Fruit fly (Drosophila melanogaster) whole organism, pupa: Measurements from ENCODE around the gene CG2794.

ENCODE experiments used
- CG12605 ChIP-seq: fragments of 200-800 bp; sonication (Bioruptor generic); IDR thresholded peaks from 2 replicates; pipeline ENCODE4 v1.3.6; 2022; ENCODE audit warnings: missing biosample characterization, missing genetic modification characterization
- CG17806 ChIP-seq: fragments of 200-800 bp; sonication (Bioruptor generic); optimal IDR thresholded peaks from 2 replicates; lab custom pipeline; 2018; ENCODE audit warnings: missing biosample characterization, mild to moderate bottlenecking, missing genetic modification characterization, moderate library complexity
- CG8159 ChIP-seq: fragments of 200-800 bp; sonication (Bioruptor generic); optimal IDR thresholded peaks from 3 replicates; lab custom pipeline; 2018; ENCODE audit warnings: missing biosample characterization, mild to moderate bottlenecking, missing genetic modification characterization, moderate library complexity
- EcR ChIP-seq: fragments of 200-800 bp; sonication (Bioruptor generic); optimal IDR thresholded peaks from 3 replicates; lab custom pipeline; 2019; ENCODE audit warnings: missing biosample characterization, missing genetic modification characterization, mild to moderate bottlenecking, moderate library complexity, missing genetic modification reagents
- Snoo ChIP-seq: fragments of 200-800 bp; sonication (Bioruptor generic); optimal IDR thresholded peaks from 3 replicates; lab custom pipeline; 2017; ENCODE audit warnings: missing biosample characterization, mild to moderate bottlenecking, missing genetic modification characterization, inconsistent platforms
- rn ChIP-seq: fragments of 200-800 bp; sonication (Bioruptor generic); IDR thresholded peaks from 2 replicates; pipeline ENCODE4 v1.3.6; 2022; ENCODE audit warnings: missing biosample characterization, missing genetic modification characterization

DNA sequence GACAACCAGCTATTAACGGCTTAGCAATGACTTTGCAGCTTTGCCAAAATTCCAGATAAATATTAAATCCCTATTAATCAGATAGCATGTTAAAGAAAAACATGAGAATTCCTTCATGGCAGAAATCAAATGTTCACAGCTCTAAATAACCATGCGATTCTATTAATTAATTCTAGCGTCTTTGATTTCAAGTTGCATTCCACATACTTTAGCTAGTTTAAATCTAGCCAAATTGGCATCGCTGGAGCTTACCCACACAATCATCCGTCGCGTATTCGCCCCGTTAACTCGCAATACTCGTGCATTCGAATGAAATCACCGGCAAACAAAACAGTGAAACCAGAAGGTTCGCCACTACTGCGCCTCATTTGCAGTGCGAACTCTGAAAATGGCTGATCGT is 4.7 kb upstream of the CG2794 start, which contains the start of gene Tspo:
- TF ChIP-seq rn (GFP tag; lab: Robert Waterston, UW) (no peak), CG17806 (no peak), CG12605 (GFP tag; lab: Robert Waterston, UW) (no peak), Snoo (no peak), CG8159 (tag; lab: Kevin White, UChicago) (peak; percentile 6), EcR (no peak)
